Fruit fly (Drosophila melanogaster): ENCODE data around the gene CG18599.

The CG18599 gene

DNA sequence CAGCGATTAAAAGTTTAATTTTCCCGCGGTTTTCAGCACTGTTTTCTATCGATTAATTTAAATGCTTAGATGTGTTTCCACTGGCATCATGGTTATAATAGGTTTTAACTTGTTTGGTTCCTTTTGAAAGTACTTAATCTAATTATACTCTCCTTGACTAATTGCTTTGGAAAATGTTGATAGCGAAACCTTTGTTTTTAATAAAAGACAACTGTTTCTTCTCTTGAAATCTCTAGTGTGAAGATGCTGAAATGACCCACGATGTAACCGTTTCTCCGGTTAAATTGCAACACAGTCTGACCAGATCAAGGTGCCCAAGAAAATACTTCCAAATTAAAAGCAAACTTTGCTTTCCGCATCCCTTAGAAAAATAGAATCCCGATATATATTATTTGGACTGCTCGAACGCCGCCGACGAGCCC, 31.3 kb downstream of the CG18599 start, which contains the start of gene Dlc90F (continued):
- TF ChIP-seq ci (GFP tag; IDR thresholded peaks at IDR 0.05) (peak; percentile 84), lilli (GFP tag; optimal IDR thresholded peaks at IDR 0.05) (peak; percentile 83), NC2α (GFP tag; optimal IDR thresholded peaks at IDR 0.05) (peak; percentile 45), CG8924 (tag; optimal IDR thresholded peaks at IDR 0.05) (peak; percentile 67), Trl (optimal IDR thresholded peaks at IDR 0.05) (no peak), Trl (GFP tag; optimal IDR thresholded peaks at IDR 0.05) (peak; percentile 71), CG34224 (GFP tag; IDR thresholded peaks at IDR 0.05; ENCODE audit: partially characterized antibody) (no peak), lmd (GFP tag; IDR thresholded peaks at IDR 0.05) (peak; percentile 85), schlank (tag; optimal IDR thresholded peaks at IDR 0.05) (no peak), Neu2 (GFP tag; optimal IDR thresholded peaks at IDR 0.05; ENCODE audit: borderline replicate concordance) (no peak), jumu (GFP tag; optimal IDR thresholded peaks at IDR 0.05) (peak; percentile 78), NFAT (GFP tag; IDR thresholded peaks at IDR 0.05) (peak; percentile 65), Hr3 (GFP tag; optimal IDR thresholded peaks at IDR 0.05) (peak; percentile 81), gt (GFP tag; IDR thresholded peaks at IDR 0.05) (no peak), Dad (GFP tag; optimal IDR thresholded peaks at IDR 0.05) (peak; percentile 53), Kr (GFP tag; optimal IDR thresholded peaks at IDR 0.05) (no peak), Fer2 (tag; optimal IDR thresholded peaks at IDR 0.05) (peak; percentile 34), hkb (optimal IDR thresholded peaks at IDR 0.05) (peak; percentile 94), hkb (GFP tag; IDR thresholded peaks at IDR 0.05) (peak; percentile 63; the same call in 1 of the 2 replicates), Dfd (GFP tag; optimal IDR thresholded peaks at IDR 0.05) (peak in 1 of 2 experiments; percentile 19), Eip74EF (GFP tag; optimal IDR thresholded peaks at IDR 0.05) (peak in 1 of 2 experiments; percentile 68), org-1 (GFP tag; optimal IDR thresholded peaks at IDR 0.05) (no peak), Rfx (GFP tag; IDR thresholded peaks at IDR 0.05) (peak; percentile 86), cas (GFP tag; IDR thresholded peaks at IDR 0.05) (no peak), Dbx (GFP tag; IDR thresholded peaks at IDR 0.05) (peak; percentile 72; the same call in 2 of the 3 replicates), D19A (tag; optimal IDR thresholded peaks at IDR 0.05) (peak; percentile 20), tin (GFP tag; optimal IDR thresholded peaks at IDR 0.05) (peak; percentile 66), croc (GFP tag; conservative IDR thresholded peaks at IDR 0.05) (peak; percentile 68; the same call in 2 of the 3 replicates), Gug (GFP tag; IDR thresholded peaks at IDR 0.05) (peak; percentile 76; the same call in 3 of the 4 replicates), HmgD (GFP tag; optimal IDR thresholded peaks at IDR 0.05) (peak; percentile 33), CG3065 (GFP tag; optimal IDR thresholded peaks at IDR 0.05) (peak; percentile 1), CG4424 (GFP tag; optimal IDR thresholded peaks at IDR 0.05) (peak; percentile 66), dati (GFP tag; IDR thresholded peaks at IDR 0.05) (no peak), sens-2 (GFP tag; IDR thresholded peaks at IDR 0.05) (peak; percentile 53), gce (GFP tag; IDR thresholded peaks at IDR 0.05) (no peak; the same call in 2 of the 3 replicates), CG1233 (GFP tag; optimal IDR thresholded peaks at IDR 0.05) (peak; percentile 34), CG33213 (GFP tag; optimal IDR thresholded peaks at IDR 0.05) (peak; percentile 86), stc (GFP tag; IDR thresholded peaks at IDR 0.05) (peak; percentile 70; the same call in 1 of the 2 replicates), sima (GFP tag; optimal IDR thresholded peaks at IDR 0.05) (peak; percentile 46), CG10959 (GFP tag; IDR thresholded peaks at IDR 0.05) (peak; percentile 52; the same call in 1 of the 2 replicates), dpn (GFP tag; optimal IDR thresholded peaks at IDR 0.05) (peak; percentile 76 to 85), crc (GFP tag; optimal IDR thresholded peaks at IDR 0.05) (peak; percentile 82), CG17361 (GFP tag; IDR thresholded peaks at IDR 0.05) (peak; percentile 84), Fer3 (tag; optimal IDR thresholded peaks at IDR 0.05) (peak; percentile 60), CG6854 (GFP tag; optimal IDR thresholded peaks at IDR 0.05) (no peak), Bdp1 (GFP tag; optimal IDR thresholded peaks at IDR 0.05) (peak; percentile 72), CG11504 (tag; optimal IDR thresholded peaks at IDR 0.05) (peak; percentile 79), Antp (GFP tag; optimal IDR thresholded peaks at IDR 0.05) (peak; percentile 81), Spps (tag; optimal IDR thresholded peaks at IDR 0.05) (no peak), Hsf (GFP tag; optimal IDR thresholded peaks at IDR 0.05) (peak; percentile 88), CG4360 (GFP tag; IDR thresholded peaks at IDR 0.05) (no peak), CG6272 (GFP tag; IDR thresholded peaks at IDR 0.05) (peak; percentile 72), Lpt (GFP tag; optimal IDR thresholded peaks at IDR 0.05) (no peak)

All from whole organism, embryonic.